Worm (Caenorhabditis elegans) whole organism, young adult: ENCODE results near the gene ifb-1.

Experiments used
- B0035.1 ChIP-seq: sonication (generic microtip); optimal IDR thresholded peaks from 2 replicates; lab custom pipeline; 2016; ENCODE audit warnings: missing genetic modification characterization, mild to moderate bottlenecking, missing compliant biosample characterization, missing genotype, missing genetic modification reagents
- B0336.3 ChIP-seq: fragments of 200-800 bp; sonication (Bioruptor generic); IDR thresholded peaks from 2 replicates; pipeline ENCODE4 v1.3.6; 2022; ENCODE audit warnings: missing genetic modification characterization, missing compliant biosample characterization
- F23B12.7 ChIP-seq: sonication (generic microtip); optimal IDR thresholded peaks from 2 replicates; lab custom pipeline; 2017; ENCODE audit warnings: missing genetic modification characterization, mild to moderate bottlenecking, missing compliant biosample characterization, antibody characterized with exemption, moderate library complexity; ENCODE audit not compliant: insufficient read depth
- F33H1.4 ChIP-seq: fragments of 200-800 bp; sonication (Bioruptor generic); IDR thresholded peaks from 2 replicates; pipeline ENCODE4 v1.3.6; 2022; ENCODE audit warnings: missing genetic modification reagents, missing genetic modification characterization, missing compliant biosample characterization
- F49E8.2 ChIP-seq: sonication (generic microtip); optimal IDR thresholded peaks from 3 replicates; lab custom pipeline; 2017; ENCODE audit warnings: missing genetic modification characterization, mild to moderate bottlenecking, missing compliant biosample characterization, antibody characterized with exemption, moderate library complexity; ENCODE audit not compliant: insufficient read depth
- F55B11.4 ChIP-seq: sonication (generic microtip); optimal IDR thresholded peaks from 2 replicates; lab custom pipeline; 2016; ENCODE audit warnings: missing compliant biosample characterization, missing genetic modification characterization, borderline replicate concordance; ENCODE audit not compliant: insufficient read depth
- K12H6.12 ChIP-seq: fragments of 200-800 bp; sonication (Bioruptor generic); optimal IDR thresholded peaks from 2 replicates; lab custom pipeline; 2018; ENCODE audit warnings: mild to moderate bottlenecking, missing genetic modification characterization, missing compliant biosample characterization
- ccch-3 ChIP-seq: fragments of 200-800 bp; sonication (Bioruptor generic); optimal IDR thresholded peaks from 2 replicates; lab custom pipeline; 2018; ENCODE audit warnings: mild to moderate bottlenecking, missing genetic modification characterization, missing compliant biosample characterization
- cebp-1 ChIP-seq, 2 experiments: fragments of 200-800 bp in 1 of 2; sonication (Bioruptor generic) in 1 of 2; sonication (generic microtip) in 1 of 2; IDR thresholded peaks in 1 of 2; optimal IDR thresholded peaks in 1 of 2; 2 replicates each; pipeline versions ENCODE4 v1.3.6 to Lab custom; 2017 to 2022; ENCODE audit warnings: missing compliant biosample characterization in 2 of 2, missing genetic modification characterization in 2 of 2, mild to moderate bottlenecking in 1 of 2, missing genetic modification reagents in 1 of 2, moderate library complexity in 1 of 2
- die-1 ChIP-seq: sonication (generic microtip); optimal IDR thresholded peaks from 2 replicates; lab custom pipeline; 2016; ENCODE audit warnings: missing genotype, mild to moderate bottlenecking, missing genetic modification characterization, missing compliant biosample characterization
- egl-18 ChIP-seq: fragments of 200-800 bp; sonication (Bioruptor generic); IDR thresholded peaks from 2 replicates; pipeline ENCODE4 v1.3.6; 2022; ENCODE audit warnings: missing genetic modification reagents, missing genetic modification characterization, missing compliant biosample characterization
- egl-44 ChIP-seq: fragments of 200-800 bp; sonication (Bioruptor generic); IDR thresholded peaks from 2 replicates; pipeline ENCODE4 v1.3.6; 2022; ENCODE audit warnings: missing genetic modification reagents, missing genetic modification characterization, missing compliant biosample characterization
- egrh-3 ChIP-seq: fragments of 200-800 bp; sonication (Bioruptor generic); IDR thresholded peaks from 2 replicates; pipeline ENCODE4 v1.3.6; 2022; ENCODE audit warnings: missing genetic modification reagents, missing genetic modification characterization, missing compliant biosample characterization
- fkh-3 ChIP-seq: sonication (generic microtip); optimal IDR thresholded peaks from 2 replicates; lab custom pipeline; 2016; ENCODE audit warnings: mild to moderate bottlenecking, missing genetic modification characterization, missing compliant biosample characterization
- hrde-1 ChIP-seq: sonication (generic microtip); optimal IDR thresholded peaks from 2 replicates; lab custom pipeline; 2016; ENCODE audit warnings: missing genetic modification characterization, mild to moderate bottlenecking, missing compliant biosample characterization, moderate library complexity, missing genotype, missing genetic modification reagents, borderline replicate concordance
- lsy-27 ChIP-seq: sonication (generic microtip); optimal IDR thresholded peaks from 2 replicates; lab custom pipeline; 2017; ENCODE audit warnings: missing genetic modification characterization, mild to moderate bottlenecking, missing compliant biosample characterization, antibody characterized with exemption, missing genotype, borderline replicate concordance; ENCODE audit not compliant: insufficient read depth
- madf-6 ChIP-seq: fragments of 200-800 bp; sonication (Bioruptor generic); IDR thresholded peaks from 2 replicates; pipeline ENCODE4 v1.3.6; 2022; ENCODE audit warnings: missing genetic modification reagents, missing genetic modification characterization, missing compliant biosample characterization
- mes-4 ChIP-seq: sonication (generic microtip); optimal IDR thresholded peaks from 2 replicates; lab custom pipeline; 2016; ENCODE audit warnings: missing genotype, missing genetic modification characterization, missing compliant biosample characterization
- nfya-1 ChIP-seq: sonication (generic microtip); optimal IDR thresholded peaks from 2 replicates; lab custom pipeline; 2017; ENCODE audit warnings: antibody characterized with exemption, missing compliant biosample characterization, missing genetic modification characterization, borderline replicate concordance; ENCODE audit not compliant: insufficient read depth
- nfya-2 ChIP-seq: fragments of 200-800 bp; sonication (Bioruptor generic); IDR thresholded peaks from 2 replicates; pipeline ENCODE4 v1.3.6; 2022; ENCODE audit warnings: missing genetic modification reagents, missing genetic modification characterization, missing compliant biosample characterization
- nhr-80 ChIP-seq: sonication (generic microtip); optimal IDR thresholded peaks from 2 replicates; lab custom pipeline; 2016; ENCODE audit warnings: missing genetic modification characterization, missing compliant biosample characterization
- pbrm-1 ChIP-seq: fragments of 200-800 bp; sonication (Bioruptor generic); IDR thresholded peaks from 2 replicates; pipeline ENCODE4 v1.3.6; 2022; ENCODE audit warnings: missing genetic modification reagents, missing genetic modification characterization, missing compliant biosample characterization
- rpc-1 ChIP-seq, 2 experiments: fragments of 150-350 bp in 1 of 2; sonication (generic microtip) in 1 of 2; optimal IDR thresholded peaks; 2 replicates each; lab custom pipeline; 2014 to 2018; ENCODE audit warnings: missing biosample characterization in 1 of 2, missing genetic modification characterization in 1 of 2, missing genetic modification reagents in 1 of 2, missing genotype in 1 of 2
- snpc-1.3 ChIP-seq: sonication (generic microtip); optimal IDR thresholded peaks from 2 replicates; lab custom pipeline; 2017; ENCODE audit warnings: missing genetic modification characterization, mild to moderate bottlenecking, missing compliant biosample characterization, antibody characterized with exemption, moderate library complexity, missing genotype, missing genetic modification reagents; ENCODE audit not compliant: insufficient read depth
- snpc-4 ChIP-seq, 5 experiments: fragments of 150-350 bp in 1 of 5; sonication (generic microtip) in 4 of 5; optimal IDR thresholded peaks; 2 replicates each; lab custom pipeline; 2014 to 2018; ENCODE audit warnings: missing genetic modification characterization in 5 of 5, missing biosample characterization in 3 of 5, antibody characterized with exemption in 2 of 5, mild to moderate bottlenecking in 2 of 5, missing compliant biosample characterization in 2 of 5, missing genotype in 2 of 5, moderate library complexity in 2 of 5, missing genetic modification reagents in 1 of 5
- sptf-2 ChIP-seq: fragments of 200-800 bp; sonication (Bioruptor generic); optimal IDR thresholded peaks from 2 replicates; lab custom pipeline; 2018; ENCODE audit warnings: mild to moderate bottlenecking, missing genetic modification characterization, missing compliant biosample characterization
- tlf-1 ChIP-seq: fragments of 200-800 bp; sonication (Bioruptor generic); optimal IDR thresholded peaks from 2 replicates; lab custom pipeline; 2018; ENCODE audit warnings: mild to moderate bottlenecking, missing genetic modification characterization, missing compliant biosample characterization
- xnd-1 ChIP-seq: sonication (generic microtip); optimal IDR thresholded peaks from 2 replicates; lab custom pipeline; 2016; ENCODE audit warnings: missing genotype, missing genetic modification reagents, missing genetic modification characterization, missing compliant biosample characterization
- zfh-2 ChIP-seq: fragments of 200-800 bp; sonication (Bioruptor generic); conservative IDR thresholded peaks from 2 replicates; pipeline ENCODE4 v1.3.6; 2022; ENCODE audit warnings: missing genetic modification reagents, missing genetic modification characterization, missing compliant biosample characterization
- ztf-3 ChIP-seq: fragments of 200-800 bp; sonication (Bioruptor generic); optimal IDR thresholded peaks from 2 replicates; lab custom pipeline; 2018; ENCODE audit warnings: mild to moderate bottlenecking, missing genetic modification characterization, missing compliant biosample characterization

Gene ifb-1

DNA sequence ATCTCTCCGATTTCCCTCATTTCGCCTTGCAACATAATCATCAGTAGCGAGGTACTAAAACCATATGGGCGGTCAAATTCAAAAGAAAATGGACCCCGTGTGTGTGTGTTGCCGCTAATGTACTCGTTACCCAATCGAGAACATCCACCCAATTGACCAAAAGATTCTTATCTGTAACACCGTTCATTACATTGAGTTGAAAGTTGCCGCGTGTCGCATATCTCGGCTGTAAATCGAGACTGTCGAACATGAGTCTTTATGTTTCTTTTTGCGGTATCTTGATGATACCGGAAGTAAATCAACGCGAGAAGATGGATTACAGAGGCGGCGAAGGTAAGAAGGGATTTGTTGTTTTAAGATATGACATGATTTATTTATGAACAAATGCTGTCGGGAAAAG, 29.7 kb upstream of the ifb-1 start:
- TF ChIP-seq snpc-1.3 = no peak
- no peak for TF ChIP-seq zfh-2 (GFP tag; lab: Robert Waterston, UW)
- TF ChIP-seq egrh-3 = no peak
- TF ChIP-seq, all 124 proteins: peak for 0

DNA sequence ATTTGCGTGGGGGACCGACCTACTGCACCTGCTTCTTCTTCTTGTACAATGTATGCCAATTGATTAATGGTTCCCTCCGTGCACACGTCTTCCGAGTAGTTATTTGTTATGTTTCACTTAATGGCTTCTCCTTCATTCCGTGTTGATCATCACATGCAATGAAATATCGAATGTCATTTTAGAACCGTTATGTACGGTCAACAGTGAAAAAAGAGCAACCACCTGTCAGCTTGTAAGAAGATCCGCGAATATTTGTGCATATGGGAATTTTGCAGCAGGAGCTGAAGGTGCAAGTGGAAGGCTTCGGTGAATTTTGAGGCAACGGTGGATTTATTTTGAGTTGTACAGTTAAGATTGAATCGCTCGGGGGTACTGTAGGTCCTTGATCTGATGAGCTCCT, 28.8 kb upstream of the ifb-1 start:
- TF ChIP-seq cebp-1 (GFP tag; IDR thresholded peaks at IDR 0.05; lab: Robert Waterston, UW) (no peak), cebp-1 (tag; optimal IDR thresholded peaks at IDR 0.05; lab: Kevin White, UChicago) (no peak), ztf-3 (GFP tag; lab: Kevin White, UChicago) (no peak), madf-6 (no peak), F55B11.4 (no peak), F49E8.2 (tag; lab: Kevin White, UChicago) (no peak), nfya-2 (GFP tag; lab: Robert Waterston, UW) (no peak), F23B12.7 (no peak), sptf-2 (no peak), rpc-1 (optimal IDR thresholded peaks at IDR 0.05; lab: Kevin White, UChicago) (no peak), rpc-1 (tag; optimal IDR thresholded peaks at IDR 0.05; lab: Kevin White, UChicago) (no peak), mes-4 (no peak), egl-18 (GFP tag; lab: Robert Waterston, UW) (no peak), snpc-1.3 (no peak), K12H6.12 (tag; lab: Kevin White, UChicago) (no peak), lsy-27 (tag; lab: Kevin White, UChicago) (no peak), ccch-3 (GFP tag; lab: Kevin White, UChicago) (no peak), die-1 (tag; lab: Kevin White, UChicago) (no peak), egrh-3 (no peak)

DNA sequence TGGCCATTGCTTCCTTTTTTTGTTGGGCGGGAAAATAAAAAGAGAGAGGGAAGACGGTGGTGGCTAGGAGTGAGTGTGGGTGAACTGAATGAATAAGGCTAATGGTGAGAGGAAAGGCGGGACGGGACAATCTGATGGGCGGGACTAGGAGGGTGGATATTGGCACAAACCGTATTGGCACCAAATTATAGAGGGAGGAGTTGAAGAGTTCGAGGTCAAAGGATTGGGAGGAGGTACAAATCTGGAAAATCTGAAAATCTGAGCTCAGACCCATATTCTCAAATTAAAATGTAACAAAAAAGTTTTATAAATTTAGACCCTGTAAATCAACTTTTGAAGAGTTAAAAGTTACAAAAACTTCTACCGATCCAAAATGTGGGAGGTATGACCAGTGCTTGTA, 26.6 kb upstream of the ifb-1 start, which contains the start of gene hlh-14:
TSS of gene hlh-14 (minus strand) at position 101 of the 400 bp plus-strand sequence.
- TF ChIP-seq B0035.1 (tag; lab: Kevin White, UChicago) (no peak), hrde-1 (tag; lab: Kevin White, UChicago) (no peak), B0336.3 (GFP tag; lab: Robert Waterston, UW) (no peak)

DNA sequence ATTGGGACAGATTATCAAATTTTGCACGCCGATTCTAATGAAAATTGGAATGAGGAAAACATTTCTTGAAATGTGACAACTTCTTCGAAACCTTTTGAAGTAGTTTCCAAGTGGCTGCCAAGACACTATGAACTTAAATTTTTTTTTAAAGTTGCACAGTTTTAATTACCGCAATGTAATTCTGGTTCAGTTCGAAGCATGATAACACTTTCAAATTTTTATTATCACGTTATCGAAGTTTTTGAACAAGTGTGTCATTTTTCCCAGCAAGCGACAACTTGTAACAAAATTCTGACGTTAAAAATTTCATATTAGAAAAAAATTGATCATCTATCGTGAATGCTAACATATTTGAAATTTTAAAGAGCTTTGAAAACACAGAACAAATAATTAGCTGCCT, 22.7 kb upstream of the ifb-1 start:
- TF ChIP-seq pbrm-1 (GFP tag; lab: Robert Waterston, UW) = no peak
- peak; percentile 32 for TF ChIP-seq nhr-80

DNA sequence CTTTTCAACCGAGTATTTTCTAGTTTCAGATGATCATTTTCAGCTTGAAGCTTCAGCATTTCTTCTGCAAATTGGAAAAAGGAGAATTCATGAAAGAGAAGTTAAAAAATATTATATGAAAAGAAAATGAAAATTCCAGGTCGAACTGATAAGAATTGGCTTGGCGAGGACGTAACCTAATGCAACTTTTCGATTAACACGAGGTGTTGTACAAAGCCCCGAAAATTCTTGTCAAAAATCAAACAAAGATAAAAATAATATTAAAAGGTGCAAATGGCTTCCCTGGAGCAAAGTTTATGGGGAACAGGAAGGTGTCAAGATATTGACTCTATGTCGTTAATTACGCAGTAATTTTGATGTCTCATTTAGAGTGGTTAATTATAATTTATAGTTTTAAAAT, 21.1 kb upstream of the ifb-1 start:
- TF ChIP-seq F49E8.2 (tag; lab: Kevin White, UChicago) (no peak), nhr-80 (peak; percentile 67), egl-44 (no peak)
- TF ChIP-seq, all 124 proteins: peak for 1

DNA sequence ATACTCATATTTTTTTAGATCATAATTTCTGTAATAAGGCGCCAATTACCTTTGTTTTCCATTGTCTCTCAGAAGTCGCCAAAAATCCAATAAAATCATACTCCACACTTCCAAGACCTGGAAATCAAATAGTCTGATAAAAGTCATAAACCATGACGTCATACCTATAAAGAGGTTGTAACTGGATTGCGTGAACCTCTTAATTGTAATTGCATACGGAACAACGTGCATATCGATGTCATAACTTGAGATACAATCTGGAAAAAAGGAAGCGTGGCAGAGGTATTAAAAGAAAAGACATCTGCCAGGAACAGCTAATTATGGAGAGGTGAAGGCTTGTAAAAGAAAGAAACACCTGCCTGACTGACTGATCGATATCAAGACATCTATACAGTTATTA, 20.3 kb upstream of the ifb-1 start, which contains the start of gene F10C1.9:
TSS of gene F10C1.9 (minus strand) at position 197 of the 400 bp plus-strand sequence.
- TF ChIP-seq F33H1.4 (GFP tag; lab: Robert Waterston, UW) (no peak), tlf-1 (GFP tag; lab: Kevin White, UChicago) (no peak), xnd-1 (no peak), F55B11.4 (no peak), nfya-1 (tag; lab: Kevin White, UChicago) (no peak), egl-44 (no peak), fkh-3 (tag; lab: Kevin White, UChicago) (no peak), snpc-4 (GFP tag; optimal IDR thresholded peaks at IDR 0.05; lab: Kevin White, UChicago) (no peak), snpc-4 (tag; optimal IDR thresholded peaks at IDR 0.05; lab: Kevin White, UChicago) (no peak), F49E8.2 (tag; lab: Kevin White, UChicago) (no peak)
